Fruit fly (Drosophila melanogaster) whole organism, pupa: Measurements from ENCODE around the gene Actn.
A peak's percentile ranks its signal among the peaks of the same experiment; 100 is the strongest.

Source experiments
- CG10348 ChIP-seq: fragments of 200-800 bp; sonication (Bioruptor generic); IDR thresholded peaks from 2 replicates; pipeline ENCODE4 v1.3.6; 2022; ENCODE audit warnings: missing biosample characterization, missing genetic modification characterization
- CG12605 ChIP-seq: fragments of 200-800 bp; sonication (Bioruptor generic); IDR thresholded peaks from 2 replicates; pipeline ENCODE4 v1.3.6; 2022; ENCODE audit warnings: missing biosample characterization, missing genetic modification characterization
- CG13204 ChIP-seq: fragments of 200-800 bp; sonication (Bioruptor generic); optimal IDR thresholded peaks from 2 replicates; lab custom pipeline; 2018; ENCODE audit warnings: missing biosample characterization, mild to moderate bottlenecking, missing genetic modification characterization, moderate library complexity
- CG14655 ChIP-seq: fragments of 200-800 bp; sonication (Bioruptor generic); optimal IDR thresholded peaks from 3 replicates; lab custom pipeline; 2017; ENCODE audit warnings: mild to moderate bottlenecking, missing biosample characterization, missing genetic modification reagents, missing genetic modification characterization
- CG15710 ChIP-seq: fragments of 200-800 bp; sonication (Bioruptor generic); optimal IDR thresholded peaks from 2 replicates; lab custom pipeline; 2018; ENCODE audit warnings: missing biosample characterization, mild to moderate bottlenecking, missing genetic modification characterization, moderate library complexity
- CG17806 ChIP-seq: fragments of 200-800 bp; sonication (Bioruptor generic); optimal IDR thresholded peaks from 2 replicates; lab custom pipeline; 2018; ENCODE audit warnings: missing biosample characterization, mild to moderate bottlenecking, missing genetic modification characterization, moderate library complexity
- CG32121 ChIP-seq: fragments of 200-800 bp; sonication (Bioruptor generic); IDR thresholded peaks from 2 replicates; pipeline ENCODE4 v1.3.6; 2022; ENCODE audit warnings: missing biosample characterization, missing genetic modification characterization
- CG34367 ChIP-seq: fragments of 200-800 bp; sonication (Bioruptor generic); optimal IDR thresholded peaks from 2 replicates; lab custom pipeline; 2018; ENCODE audit warnings: missing biosample characterization, mild to moderate bottlenecking, missing genetic modification characterization
- CG4496 ChIP-seq: fragments of 200-800 bp; sonication (Bioruptor generic); IDR thresholded peaks from 3 replicates; pipeline ENCODE4 v1.3.6; 2022; ENCODE audit warnings: missing biosample characterization, missing genetic modification characterization
- CG8159 ChIP-seq: fragments of 200-800 bp; sonication (Bioruptor generic); optimal IDR thresholded peaks from 3 replicates; lab custom pipeline; 2018; ENCODE audit warnings: missing biosample characterization, mild to moderate bottlenecking, missing genetic modification characterization, moderate library complexity
- CG8301 ChIP-seq: fragments of 200-800 bp; sonication (Bioruptor generic); optimal IDR thresholded peaks from 2 replicates; lab custom pipeline; 2018; ENCODE audit warnings: missing biosample characterization, mild to moderate bottlenecking, missing genetic modification characterization
- CG9948 ChIP-seq: fragments of 200-800 bp; sonication (Bioruptor generic); optimal IDR thresholded peaks from 2 replicates; lab custom pipeline; 2018; ENCODE audit warnings: missing biosample characterization, mild to moderate bottlenecking, missing genetic modification characterization, moderate library complexity
- D1 ChIP-seq: fragments of 200-800 bp; sonication (Bioruptor generic); optimal IDR thresholded peaks from 2 replicates; lab custom pipeline; 2018; ENCODE audit warnings: missing biosample characterization, mild to moderate bottlenecking, missing genetic modification characterization, moderate library complexity
- EcR ChIP-seq: fragments of 200-800 bp; sonication (Bioruptor generic); optimal IDR thresholded peaks from 3 replicates; lab custom pipeline; 2019; ENCODE audit warnings: missing biosample characterization, missing genetic modification characterization, mild to moderate bottlenecking, moderate library complexity, missing genetic modification reagents
- Ets98B ChIP-seq: fragments of 200-800 bp; sonication (Bioruptor generic); IDR thresholded peaks from 2 replicates; pipeline ENCODE4 v1.3.6; 2022; ENCODE audit warnings: missing biosample characterization, missing genetic modification characterization
- Pif1A ChIP-seq: fragments of 200-800 bp; sonication (Bioruptor generic); optimal IDR thresholded peaks from 3 replicates; lab custom pipeline; 2016; ENCODE audit warnings: missing biosample characterization, missing genetic modification characterization
- Pif1B ChIP-seq: fragments of 200-800 bp; sonication (Bioruptor generic); optimal IDR thresholded peaks from 3 replicates; lab custom pipeline; 2016; ENCODE audit warnings: missing biosample characterization, missing genetic modification characterization
- Snoo ChIP-seq: fragments of 200-800 bp; sonication (Bioruptor generic); optimal IDR thresholded peaks from 3 replicates; lab custom pipeline; 2017; ENCODE audit warnings: missing biosample characterization, mild to moderate bottlenecking, missing genetic modification characterization, inconsistent platforms
- fd96Ca ChIP-seq: fragments of 200-800 bp; sonication (Bioruptor generic); IDR thresholded peaks from 3 replicates; pipeline ENCODE4 v1.3.6; 2022; ENCODE audit warnings: missing biosample characterization, missing genetic modification characterization
- gl ChIP-seq: fragments of 200-800 bp; sonication (Bioruptor generic); optimal IDR thresholded peaks from 2 replicates; lab custom pipeline; 2018; ENCODE audit warnings: missing biosample characterization, mild to moderate bottlenecking, missing genetic modification characterization
- rn ChIP-seq: fragments of 200-800 bp; sonication (Bioruptor generic); IDR thresholded peaks from 2 replicates; pipeline ENCODE4 v1.3.6; 2022; ENCODE audit warnings: missing biosample characterization, missing genetic modification characterization

Gene Actn

DNA sequence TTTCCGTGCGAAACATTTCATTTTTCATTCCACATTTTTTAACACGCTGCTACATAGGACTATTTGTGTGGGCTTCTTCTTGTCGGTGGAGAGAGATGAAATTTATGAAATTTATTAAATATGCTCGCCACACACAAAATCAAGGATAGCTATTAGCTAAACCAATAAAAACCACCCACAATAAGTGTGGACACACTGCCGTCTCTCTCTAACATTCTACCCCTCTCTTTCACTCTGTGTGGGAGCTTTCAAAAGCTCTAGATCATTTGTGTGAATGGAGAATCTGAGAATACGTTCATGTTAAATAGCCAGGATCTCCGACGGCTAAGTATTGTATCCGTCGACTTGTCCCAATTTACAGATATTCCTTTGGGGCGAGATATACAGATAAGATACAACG lies 4.5 kb downstream of the Actn start:
- TF ChIP-seq CG13204 (GFP tag; lab: Kevin White, UChicago): no peak
- TF ChIP-seq CG34367 (tag; lab: Kevin White, UChicago): no peak
- no peak for TF ChIP-seq Pif1B (GFP tag; lab: Kevin White, UChicago)
- TF ChIP-seq CG4496 (GFP tag; lab: Robert Waterston, UW): no peak
- no peak for TF ChIP-seq CG10348 (GFP tag; lab: Robert Waterston, UW)
- TF ChIP-seq CG9948 (tag; lab: Kevin White, UChicago): no peak
- no peak for TF ChIP-seq fd96Ca
- TF ChIP-seq EcR (GFP tag; lab: Kevin White, UChicago): no peak
- no peak for TF ChIP-seq CG14655
- TF ChIP-seq CG15710 (tag; lab: Kevin White, UChicago): no peak
- TF ChIP-seq D1 (tag; lab: Kevin White, UChicago): no peak

DNA sequence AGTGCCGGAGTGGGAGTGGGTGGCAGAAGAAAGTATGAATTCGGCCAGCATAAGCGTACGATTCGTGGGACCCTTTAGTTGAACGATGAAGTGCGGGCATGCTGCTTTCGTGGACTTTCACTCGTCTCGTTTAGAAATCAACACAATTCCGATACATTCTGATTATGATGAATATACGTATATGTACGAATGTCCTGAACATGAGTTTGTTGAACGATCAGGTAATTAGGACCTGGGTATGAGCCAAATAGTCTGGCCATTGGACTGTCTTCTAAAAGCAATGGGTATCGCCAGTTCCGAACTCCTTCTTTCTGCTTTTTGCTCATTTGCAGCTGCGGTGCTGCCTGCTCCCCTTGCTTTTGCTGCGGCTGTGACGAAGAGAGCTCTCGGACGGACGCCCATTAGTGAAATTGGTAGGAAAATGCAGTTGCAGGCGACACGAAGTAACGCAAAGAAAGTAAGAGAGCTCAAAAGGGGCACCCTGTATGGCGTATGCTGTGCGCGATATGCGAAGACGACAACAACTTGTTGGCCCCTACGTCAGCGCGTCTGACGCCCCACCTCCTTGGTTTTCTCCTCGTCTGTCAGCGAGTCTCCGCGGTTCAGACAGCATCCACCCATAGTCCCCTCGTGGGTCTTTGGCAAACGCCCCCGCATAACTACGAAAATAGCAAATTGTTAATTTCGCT lies 5.2 kb downstream of the Actn start:
- TF ChIP-seq rn (GFP tag; lab: Robert Waterston, UW) (no peak), Snoo (tag; lab: Kevin White, UChicago) (no peak), CG9948 (tag; lab: Kevin White, UChicago) (no peak), CG13204 (GFP tag; lab: Kevin White, UChicago) (no peak), CG8301 (tag; lab: Kevin White, UChicago) (peak; percentile 52), CG8159 (no peak), Ets98B (GFP tag; lab: Robert Waterston, UW) (no peak; the same call in 1 of the 2 replicates), CG34367 (tag; lab: Kevin White, UChicago) (no peak), D1 (tag; lab: Kevin White, UChicago) (no peak), CG32121 (GFP tag; lab: Robert Waterston, UW) (no peak), Pif1A (peak; percentile 19), CG14655 (peak; percentile 63), CG17806 (tag; lab: Kevin White, UChicago) (no peak), gl (tag; lab: Kevin White, UChicago) (no peak), CG15710 (tag; lab: Kevin White, UChicago) (no peak), Pif1B (GFP tag; lab: Kevin White, UChicago) (peak; percentile 1), CG12605 (GFP tag; lab: Robert Waterston, UW) (no peak), CG4496 (GFP tag; lab: Robert Waterston, UW) (no peak; the same call in 2 of the 3 replicates), fd96Ca (no peak), EcR (GFP tag; lab: Kevin White, UChicago) (no peak), CG10348 (GFP tag; lab: Robert Waterston, UW) (no peak)

DNA sequence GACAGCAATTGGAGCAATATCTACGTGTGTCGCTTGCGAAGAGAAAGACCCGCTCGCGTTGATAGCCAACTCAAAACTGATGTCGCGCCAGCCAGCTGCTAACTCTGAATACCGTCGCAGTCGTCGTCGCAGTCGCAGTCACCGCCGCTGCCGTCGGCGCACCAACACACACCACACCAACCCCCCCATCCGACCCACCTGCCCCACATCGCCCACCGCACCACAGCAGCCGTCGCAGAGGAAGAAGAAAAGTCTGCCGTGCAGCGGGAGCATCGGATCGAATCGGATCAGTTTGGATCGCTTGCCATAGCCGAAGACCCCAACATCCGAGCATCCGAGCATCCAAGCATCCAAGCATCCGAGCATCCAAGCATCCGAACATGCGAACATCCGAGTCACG lies 5.7 kb downstream of the Actn start:
- 0 out of 3 replicates have a peak, but pooled peaks have one; percentile 5 for TF ChIP-seq fd96Ca
- peak; percentile 50; the same call in 1 of the 2 replicates for TF ChIP-seq Ets98B (GFP tag; lab: Robert Waterston, UW)
- TF ChIP-seq CG12605 (GFP tag; lab: Robert Waterston, UW): 0 out of 2 replicates have a peak, but pooled peaks have one; percentile 8
- 0 out of 2 replicates have a peak, but pooled peaks have one; percentile 34 for TF ChIP-seq CG32121 (GFP tag; lab: Robert Waterston, UW)
- TF ChIP-seq CG4496 (GFP tag; lab: Robert Waterston, UW): peak; percentile 80
- no peak for TF ChIP-seq CG17806 (tag; lab: Kevin White, UChicago)
- no peak for TF ChIP-seq CG9948 (tag; lab: Kevin White, UChicago)
- peak; percentile 99 for TF ChIP-seq CG13204 (GFP tag; lab: Kevin White, UChicago)
- no peak for TF ChIP-seq rn (GFP tag; lab: Robert Waterston, UW)
- TF ChIP-seq, all 21 proteins: peak for 6

DNA sequence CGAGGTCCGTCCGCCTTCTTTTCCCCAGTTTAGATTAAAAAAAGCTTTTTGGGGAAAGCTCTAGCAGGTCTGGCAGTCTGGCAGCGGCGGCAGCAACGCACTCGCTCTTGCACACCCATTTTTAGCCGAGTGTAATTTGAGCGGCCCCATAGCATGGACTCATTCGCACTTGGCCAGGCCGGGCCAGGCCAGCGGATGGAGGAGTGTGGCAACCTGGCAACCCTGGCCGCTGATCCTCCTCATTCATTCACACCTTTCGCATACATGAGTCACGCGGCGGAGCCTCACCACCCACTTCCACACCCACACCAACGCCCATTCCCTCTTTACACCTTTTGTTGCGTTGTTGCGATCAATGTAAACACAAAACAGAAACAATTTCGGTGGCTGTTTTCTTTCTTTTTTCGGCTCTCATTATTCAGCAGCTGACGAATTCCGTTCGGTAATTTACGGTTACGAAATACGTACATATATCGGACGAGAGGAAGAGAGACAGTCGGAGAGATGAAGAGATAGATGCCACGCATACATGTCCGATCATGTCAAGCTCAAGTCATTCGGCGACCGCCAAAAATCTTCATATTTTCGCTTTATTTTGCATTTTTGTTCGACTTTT lies 9.2 kb downstream of the Actn start:
- TF ChIP-seq fd96Ca (no peak), CG32121 (GFP tag; lab: Robert Waterston, UW) (0 out of 2 replicates have a peak, but pooled peaks have one; percentile 11)

DNA sequence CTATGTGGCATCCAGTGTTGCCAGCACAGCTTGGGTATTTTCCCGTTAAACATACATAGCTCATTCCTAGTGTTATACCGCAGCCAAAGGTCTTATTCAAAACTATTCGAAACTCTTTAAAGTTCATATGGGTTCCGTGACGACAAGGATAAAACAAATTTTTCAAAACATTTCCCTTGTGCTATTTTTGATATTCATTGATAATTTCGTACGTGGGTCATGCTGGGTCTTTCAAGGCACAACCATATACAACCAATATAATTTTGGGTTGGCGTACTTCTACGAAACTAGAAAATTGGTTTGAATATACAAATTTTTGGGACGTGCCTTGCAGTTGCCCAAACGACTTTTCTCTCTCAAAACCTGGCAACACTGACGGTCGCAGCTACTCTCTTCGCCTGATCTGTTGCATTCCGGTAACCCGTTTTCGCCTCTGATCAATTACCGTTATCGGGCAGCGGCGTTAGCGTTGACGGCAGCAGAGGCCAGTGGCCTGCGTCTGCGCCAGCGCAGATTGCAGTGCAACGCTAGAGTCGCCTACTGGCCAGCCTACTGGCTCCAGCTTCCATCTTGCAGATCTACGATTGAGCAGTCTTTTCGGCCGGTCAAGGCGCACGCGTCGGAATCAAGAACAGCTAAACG lies 9.8 kb downstream of the Actn start:
- TF ChIP-seq CG14655 (peak; percentile 6), EcR (GFP tag; lab: Kevin White, UChicago) (peak; percentile 61), CG8301 (tag; lab: Kevin White, UChicago) (peak; percentile 35), CG4496 (GFP tag; lab: Robert Waterston, UW) (no peak), CG9948 (tag; lab: Kevin White, UChicago) (no peak)

DNA sequence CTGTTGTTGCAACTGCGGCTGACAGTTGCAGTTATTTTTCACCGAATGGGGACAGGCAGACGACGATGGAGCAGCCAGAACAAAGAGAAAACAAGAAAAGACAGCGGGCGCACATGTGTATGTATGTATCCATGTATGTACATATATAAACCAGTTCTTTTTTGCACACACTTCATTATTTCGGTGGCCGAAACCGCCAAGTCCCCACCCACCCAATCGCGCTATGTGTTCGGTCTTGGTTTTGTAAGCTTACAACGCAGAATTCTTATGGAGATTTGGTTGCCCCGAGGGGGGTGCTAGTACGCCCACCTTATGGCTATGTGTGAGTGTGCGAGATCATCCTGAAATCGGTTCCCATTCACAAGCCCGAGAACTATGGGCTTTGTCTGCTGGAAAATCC lies 10.8 kb downstream of the Actn start:
- TF ChIP-seq CG34367 (tag; lab: Kevin White, UChicago): no peak
- TF ChIP-seq CG14655: no peak
- peak; percentile 26 for TF ChIP-seq CG13204 (GFP tag; lab: Kevin White, UChicago)
- no peak for TF ChIP-seq fd96Ca
- no peak for TF ChIP-seq Pif1A
- no peak for TF ChIP-seq CG32121 (GFP tag; lab: Robert Waterston, UW)
- TF ChIP-seq D1 (tag; lab: Kevin White, UChicago): no peak
